Worm (Caenorhabditis elegans): ENCODE measurements around the gene M163.9.

- TF ChIP-seq ama-1 (optimal IDR thresholded peaks at IDR 0.05), result no peak
- TF ChIP-seq ama-1 (GFP tag; optimal IDR thresholded peaks at IDR 0.05), result no peak
- no peak for TF ChIP-seq nfya-2 (GFP tag; IDR thresholded peaks at IDR 0.05)
- no peak for TF ChIP-seq B0336.3 (GFP tag; IDR thresholded peaks at IDR 0.05)
Measured at ce11 chrX:14495075-14495474, 25.7 kb downstream of the M163.9 start.

All from whole organism, young adult.